Worm (Caenorhabditis elegans): ENCODE data around the gene nas-27.

Gene nas-27

DNA sequence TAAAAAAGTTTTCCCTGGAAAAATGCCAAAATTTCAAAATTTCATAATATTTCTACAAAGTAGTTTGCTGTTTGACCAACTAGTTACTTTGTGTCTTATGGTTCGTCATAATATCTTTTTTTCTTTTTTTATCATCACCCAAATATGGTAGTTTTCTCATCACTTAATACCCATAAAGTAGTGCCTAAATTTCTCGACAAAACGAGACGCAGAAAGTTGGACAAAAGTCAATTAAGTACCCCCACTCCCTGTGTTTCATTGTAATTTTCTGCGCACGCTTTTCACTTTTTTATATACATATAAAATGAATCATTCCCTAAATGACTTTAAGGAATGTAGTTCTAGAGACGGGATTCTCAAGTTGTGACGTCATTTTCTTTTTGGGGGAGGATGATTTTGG lies 24.4 kb upstream of the nas-27 start:
- no peak for TF ChIP-seq pbrm-1 (GFP tag; IDR thresholded peaks at IDR 0.05)
- TF ChIP-seq cebp-1 (GFP tag; IDR thresholded peaks at IDR 0.05): no peak
- peak; percentile 5 for TF ChIP-seq cebp-1 (tag; optimal IDR thresholded peaks at IDR 0.05)
- no peak for TF ChIP-seq madf-6 (GFP tag; IDR thresholded peaks at IDR 0.05)

DNA sequence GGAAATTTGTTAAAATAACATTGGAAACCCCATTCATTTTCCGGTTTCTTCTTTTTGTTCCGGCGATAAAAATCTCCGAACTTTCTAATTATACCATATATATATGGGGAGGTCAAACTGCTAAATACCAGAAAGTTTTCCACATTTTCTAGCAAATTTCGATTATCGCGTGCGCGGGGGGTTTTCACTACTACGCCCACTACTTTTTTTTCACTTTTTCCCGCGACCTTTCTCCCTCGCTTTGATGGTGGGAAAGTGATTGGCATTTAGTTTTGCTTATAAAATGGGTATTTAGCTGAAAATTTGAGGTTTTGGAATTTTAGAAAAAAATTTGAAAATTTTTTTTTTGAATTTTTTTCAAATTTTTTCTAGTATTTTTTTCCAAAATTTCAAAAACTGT lies 20.9 kb upstream of the nas-27 start:
- TF ChIP-seq madf-10 (tag; optimal IDR thresholded peaks at IDR 0.05): no peak
- TF ChIP-seq ekl-4 (GFP tag; IDR thresholded peaks at IDR 0.05): no peak
- no peak for TF ChIP-seq chd-7 (tag; optimal IDR thresholded peaks at IDR 0.05)
- TF ChIP-seq ZK185.1 (tag; optimal IDR thresholded peaks at IDR 0.05; ENCODE audit: poor library complexity, severe bottlenecking): no peak
- no peak for TF ChIP-seq lag-1 (GFP tag; IDR thresholded peaks at IDR 0.05)
- TF ChIP-seq athp-1 (tag; optimal IDR thresholded peaks at IDR 0.05): no peak
- no peak for TF ChIP-seq mxl-1 (tag; optimal IDR thresholded peaks at IDR 0.05)
- no peak for TF ChIP-seq unc-130 (GFP tag; optimal IDR thresholded peaks at IDR 0.05)
- TF ChIP-seq madf-8 (GFP tag; conservative IDR thresholded peaks at IDR 0.05): no peak
- TF ChIP-seq hrde-1 (tag; optimal IDR thresholded peaks at IDR 0.05; ENCODE audit: borderline replicate concordance): no peak
- no peak for TF ChIP-seq ama-1 (optimal IDR thresholded peaks at IDR 0.05)
- TF ChIP-seq ama-1 (GFP tag; optimal IDR thresholded peaks at IDR 0.05): no peak

DNA sequence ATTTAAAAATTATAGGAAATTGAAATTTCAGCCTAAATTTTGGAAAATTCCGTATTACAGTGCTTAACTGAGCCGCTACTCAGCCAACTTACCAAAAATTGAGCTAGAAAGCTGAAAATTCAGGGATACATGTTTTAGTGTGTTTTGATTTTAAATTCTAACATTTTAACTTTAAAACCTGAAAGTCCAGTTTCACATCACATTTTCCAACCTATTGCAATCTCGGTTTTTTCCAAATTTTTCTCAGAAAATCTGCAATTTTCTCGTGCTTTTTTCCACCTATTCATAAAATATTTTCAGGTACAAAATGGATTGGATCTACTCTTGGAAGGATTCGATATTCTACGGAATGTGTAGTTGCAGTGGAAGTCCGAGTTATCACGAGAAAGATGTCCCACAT lies 18.0 kb upstream of the nas-27 start, which contains the start of gene F53A10.2:
Gene F53A10.2 (plus strand): TSS at position 301 of the 400 bp plus-strand sequence.
- TF ChIP-seq F33H1.4 (GFP tag; IDR thresholded peaks at IDR 0.05) (no peak), ZK185.1 (tag; optimal IDR thresholded peaks at IDR 0.05; ENCODE audit: poor library complexity, severe bottlenecking) (no peak), D2030.7 (GFP tag; IDR thresholded peaks at IDR 0.05) (no peak), ztf-25 (GFP tag; IDR thresholded peaks at IDR 0.05) (no peak), dox-1 (GFP tag; IDR thresholded peaks at IDR 0.05) (no peak), Y79H2A.3 (GFP tag; conservative IDR thresholded peaks at IDR 0.05) (no peak), hsf-1 (GFP tag; IDR thresholded peaks at IDR 0.05) (no peak), ztf-22 (GFP tag; optimal IDR thresholded peaks at IDR 0.05) (no peak), lin-26 (GFP tag; IDR thresholded peaks at IDR 0.05) (no peak), F39B2.1 (GFP tag; IDR thresholded peaks at IDR 0.05) (no peak), bed-2 (GFP tag; IDR thresholded peaks at IDR 0.05) (no peak), tlf-1 (GFP tag; optimal IDR thresholded peaks at IDR 0.05) (no peak), snpc-1.3 (tag; optimal IDR thresholded peaks at IDR 0.05; ENCODE audit: insufficient read depth) (no peak), fkh-3 (tag; optimal IDR thresholded peaks at IDR 0.05) (no peak)

DNA sequence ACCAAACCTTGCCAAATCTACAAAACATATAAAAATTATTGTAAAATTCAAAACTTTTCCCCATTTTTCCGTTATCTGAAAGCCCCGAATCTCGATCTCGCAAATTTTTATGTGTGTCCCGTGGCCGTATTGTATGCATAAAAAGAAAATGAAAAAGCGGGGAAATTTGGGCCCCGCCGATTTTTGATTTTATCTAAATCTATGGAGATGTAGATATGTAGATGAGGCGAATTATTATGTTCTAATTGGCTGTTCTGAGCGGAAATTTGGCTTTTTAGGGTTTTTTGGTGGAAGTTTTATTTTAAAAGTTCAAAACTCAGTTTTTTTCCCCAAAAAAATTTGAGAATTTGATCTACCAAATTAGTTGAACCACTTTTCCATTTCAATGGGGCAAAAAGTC lies 17.0 kb upstream of the nas-27 start:
- TF ChIP-seq B0336.3 (GFP tag; IDR thresholded peaks at IDR 0.05) (no peak), sdz-38 (tag; optimal IDR thresholded peaks at IDR 0.05) (no peak), nfyb-1 (GFP tag; IDR thresholded peaks at IDR 0.05) (no peak), akir-1 (GFP tag; optimal IDR thresholded peaks at IDR 0.05) (no peak), tbx-9 (tag; optimal IDR thresholded peaks at IDR 0.05; ENCODE audit: borderline replicate concordance) (no peak), let-526 (GFP tag; IDR thresholded peaks at IDR 0.05) (no peak), tlf-1 (GFP tag; optimal IDR thresholded peaks at IDR 0.05) (no peak), ccch-3 (GFP tag; optimal IDR thresholded peaks at IDR 0.05) (no peak), F52B5.7 (tag; optimal IDR thresholded peaks at IDR 0.05) (no peak), K12H6.12 (tag; optimal IDR thresholded peaks at IDR 0.05) (no peak), cebp-1 (GFP tag; IDR thresholded peaks at IDR 0.05) (no peak), cebp-1 (tag; optimal IDR thresholded peaks at IDR 0.05) (no peak), B0261.1 (tag; optimal IDR thresholded peaks at IDR 0.05) (no peak), rcor-1 (GFP tag; IDR thresholded peaks at IDR 0.05) (no peak), nhr-120 (GFP tag; IDR thresholded peaks at IDR 0.05) (no peak), Y53G8AR.9 (GFP tag; conservative IDR thresholded peaks at IDR 0.05) (no peak), attf-6 (GFP tag; IDR thresholded peaks at IDR 0.05) (no peak), D2030.7 (GFP tag; IDR thresholded peaks at IDR 0.05) (no peak), ceh-40 (GFP tag; IDR thresholded peaks at IDR 0.05) (no peak), ceh-100 (GFP tag; IDR thresholded peaks at IDR 0.05) (no peak)
